Worm (Caenorhabditis elegans): ENCODE data around the gene Y54G11A.14.

The Y54G11A.14 gene

ce11 chrII:14349356-14349923, 31.5 kb downstream of the Y54G11A.14 start, which contains the start of the genes Y54G11A.17, lin-7 and elof-1 (continued):
- TF ChIP-seq nhr-20 (tag; optimal IDR thresholded peaks at IDR 0.05) = peak; percentile 81
- TF ChIP-seq mep-1 (tag; optimal IDR thresholded peaks at IDR 0.05) = peak; percentile 97
- TF ChIP-seq lir-3 (tag; optimal IDR thresholded peaks at IDR 0.05; ENCODE audit: poor library complexity) = peak; percentile 75
- TF ChIP-seq ceh-90 (tag; optimal IDR thresholded peaks at IDR 0.05) = peak; percentile 18

ce11 chrII:14350768-14351167, 32.8 kb downstream of the Y54G11A.14 start:
- TF ChIP-seq lir-3 (tag; optimal IDR thresholded peaks at IDR 0.05; ENCODE audit: poor library complexity) (no peak), nhr-47 (tag; optimal IDR thresholded peaks at IDR 0.05) (no peak), nhr-85 (tag) (peak; percentile 60), ets-5 (GFP tag; IDR thresholded peaks at IDR 0.05) (no peak), zag-1 (tag; optimal IDR thresholded peaks at IDR 0.05) (no peak), jun-1 (tag; optimal IDR thresholded peaks at IDR 0.05) (no peak), hlh-4 (tag; optimal IDR thresholded peaks at IDR 0.05) (no peak), nhr-71 (tag; optimal IDR thresholded peaks at IDR 0.05) (peak; percentile 5), lsy-2 (tag; optimal IDR thresholded peaks at IDR 0.05) (peak in 1 of 2 experiments; percentile 23), unc-62 (GFP tag; optimal IDR thresholded peaks at IDR 0.05) (no peak), fkh-10 (GFP tag; optimal IDR thresholded peaks at IDR 0.05) (no peak), hpl-2 (GFP tag; optimal IDR thresholded peaks at IDR 0.05) (no peak), ama-1 (optimal IDR thresholded peaks at IDR 0.05) (no peak), nhr-90 (tag; optimal IDR thresholded peaks at IDR 0.05; ENCODE audit: poor library complexity) (no peak), mab-9 (GFP tag; IDR thresholded peaks at IDR 0.05) (no peak), aly-2 (tag; optimal IDR thresholded peaks at IDR 0.05) (no peak), snu-23 (GFP tag; optimal IDR thresholded peaks at IDR 0.05) (peak; percentile 3), ceh-63 (GFP tag; optimal IDR thresholded peaks at IDR 0.05) (no peak), nhr-20 (tag; optimal IDR thresholded peaks at IDR 0.05) (no peak), sup-37 (GFP tag; optimal IDR thresholded peaks at IDR 0.05) (no peak), skn-1 (tag; optimal IDR thresholded peaks at IDR 0.05) (no peak), lin-15B (tag; optimal IDR thresholded peaks at IDR 0.05) (no peak), egl-27 (tag; optimal IDR thresholded peaks at IDR 0.05) (no peak), lin-14 (GFP tag; optimal IDR thresholded peaks at IDR 0.05) (no peak)

ce11 chrII:14351352-14351751, 33.4 kb downstream of the Y54G11A.14 start:
- TF ChIP-seq nhr-237 (tag; optimal IDR thresholded peaks at IDR 0.05) (no peak), rnt-1 (tag; optimal IDR thresholded peaks at IDR 0.05) (no peak), efl-3 (GFP tag; optimal IDR thresholded peaks at IDR 0.05) (no peak), nhr-19 (GFP tag; conservative IDR thresholded peaks at IDR 0.05) (no peak), lin-13 (GFP tag; optimal IDR thresholded peaks at IDR 0.05) (no peak), ztf-4 (tag; optimal IDR thresholded peaks at IDR 0.05) (no peak), ces-1 (GFP tag; optimal IDR thresholded peaks at IDR 0.05) (no peak), lir-3 (tag; optimal IDR thresholded peaks at IDR 0.05; ENCODE audit: poor library complexity) (no peak), ceh-90 (tag; optimal IDR thresholded peaks at IDR 0.05) (no peak), C04F5.9 (tag; optimal IDR thresholded peaks at IDR 0.05) (no peak), C16A3.4 (tag; optimal IDR thresholded peaks at IDR 0.05) (no peak), sptf-1 (tag; optimal IDR thresholded peaks at IDR 0.05) (no peak), jun-1 (tag; optimal IDR thresholded peaks at IDR 0.05) (no peak), unc-62 (GFP tag; optimal IDR thresholded peaks at IDR 0.05) (no peak), lin-39 (tag; optimal IDR thresholded peaks at IDR 0.05) (no peak), ets-5 (GFP tag; IDR thresholded peaks at IDR 0.05) (no peak), nhr-20 (tag; optimal IDR thresholded peaks at IDR 0.05) (no peak), elt-3 (tag; optimal IDR thresholded peaks at IDR 0.05) (no peak), lin-15B (tag; optimal IDR thresholded peaks at IDR 0.05) (no peak), alr-1 (tag; optimal IDR thresholded peaks at IDR 0.05; ENCODE audit: borderline replicate concordance) (no peak)
